Worm (Caenorhabditis elegans) whole organism, L1 larva: ENCODE measurements around the gene C01G10.4.

Experiments used
- aha-1 ChIP-seq: fragments of 150-350 bp; optimal IDR thresholded peaks from 2 replicates; lab custom pipeline; 2014; ENCODE audit warnings: missing biosample characterization, missing genetic modification characterization
- alr-1 ChIP-seq: fragments of 200-800 bp; sonication (Bioruptor generic); optimal IDR thresholded peaks from 2 replicates; lab custom pipeline; 2018; ENCODE audit warnings: borderline replicate concordance, mild to moderate bottlenecking, missing genetic modification characterization, missing compliant biosample characterization
- aly-2 ChIP-seq: fragments of 150-350 bp; optimal IDR thresholded peaks from 2 replicates; lab custom pipeline; 2014; ENCODE audit warnings: missing biosample characterization, missing genetic modification characterization
- ceh-63 ChIP-seq: fragments of 200-800 bp; sonication (Bioruptor generic); optimal IDR thresholded peaks from 2 replicates; lab custom pipeline; 2018; ENCODE audit warnings: mild to moderate bottlenecking, missing genetic modification characterization, missing compliant biosample characterization
- ceh-82 ChIP-seq, 3 experiments: fragments of 150-350 bp in 1 of 3; sonication (generic microtip) in 2 of 3; optimal IDR thresholded peaks; 2 replicates each; lab custom pipeline; 2014 to 2017; ENCODE audit warnings: missing biosample characterization in 3 of 3, missing genetic modification characterization in 3 of 3
- ceh-88 ChIP-seq: fragments of 200-800 bp; sonication (Bioruptor generic); IDR thresholded peaks from 2 replicates; pipeline ENCODE4 v1.3.6; 2022; ENCODE audit warnings: missing genetic modification characterization, missing compliant biosample characterization
- ceh-90 ChIP-seq: sonication (generic microtip); optimal IDR thresholded peaks from 2 replicates; lab custom pipeline; 2016; ENCODE audit warnings: missing genetic modification characterization, missing compliant biosample characterization
- dsc-1 ChIP-seq: sonication (generic microtip); optimal IDR thresholded peaks from 2 replicates; lab custom pipeline; 2016; ENCODE audit warnings: mild to moderate bottlenecking, missing genetic modification characterization, missing compliant biosample characterization
- egl-27 ChIP-seq, 2 experiments: fragments of 150-350 bp in 1 of 2; sonication (generic microtip); optimal IDR thresholded peaks; 3 replicates each; lab custom pipeline; 2017 to 2018; ENCODE audit warnings: missing biosample characterization in 2 of 2, missing genetic modification characterization in 2 of 2, missing genetic modification reagents in 2 of 2
- fkh-10 ChIP-seq: sonication (generic microtip); optimal IDR thresholded peaks from 2 replicates; lab custom pipeline; 2017; ENCODE audit warnings: missing biosample characterization, missing genetic modification reagents, missing genetic modification characterization
- fkh-4 ChIP-seq: sonication (generic microtip); optimal IDR thresholded peaks from 2 replicates; lab custom pipeline; 2016; ENCODE audit warnings: missing compliant biosample characterization, missing genetic modification characterization, borderline replicate concordance
- grh-1 ChIP-seq: fragments of 200-800 bp; sonication (Bioruptor generic); IDR thresholded peaks from 2 replicates; pipeline ENCODE4 v1.3.6; 2022; ENCODE audit warnings: missing genetic modification reagents, missing genetic modification characterization, missing compliant biosample characterization
- hlh-17 ChIP-seq: fragments of 200-800 bp; sonication (Bioruptor generic); optimal IDR thresholded peaks from 2 replicates; lab custom pipeline; 2018; ENCODE audit warnings: missing genetic modification characterization, mild to moderate bottlenecking, missing compliant biosample characterization, moderate library complexity, borderline replicate concordance
- hlh-4 ChIP-seq: sonication (generic microtip); optimal IDR thresholded peaks from 2 replicates; lab custom pipeline; 2016; ENCODE audit warnings: mild to moderate bottlenecking, missing genetic modification characterization, missing compliant biosample characterization
- hpl-2 ChIP-seq: fragments of 150-350 bp; optimal IDR thresholded peaks from 2 replicates; lab custom pipeline; 2014; ENCODE audit warnings: missing biosample characterization, missing genetic modification reagents, missing genetic modification characterization
- lin-13 ChIP-seq: fragments of 150-350 bp; optimal IDR thresholded peaks from 2 replicates; lab custom pipeline; 2014; ENCODE audit warnings: missing biosample characterization, missing genetic modification reagents, missing genetic modification characterization
- lin-14 ChIP-seq: fragments of 200-800 bp; sonication (Bioruptor generic); optimal IDR thresholded peaks from 2 replicates; lab custom pipeline; 2018; ENCODE audit warnings: mild to moderate bottlenecking, missing genetic modification characterization, moderate library complexity, missing compliant biosample characterization
- lin-15B ChIP-seq: fragments of 150-350 bp; sonication (generic microtip); optimal IDR thresholded peaks from 3 replicates; lab custom pipeline; 2014; ENCODE audit warnings: missing biosample characterization, missing genetic modification characterization
- lir-3 ChIP-seq: sonication (generic microtip); optimal IDR thresholded peaks from 2 replicates; lab custom pipeline; 2016; ENCODE audit warnings: mild to moderate bottlenecking, missing genetic modification characterization, moderate library complexity, missing compliant biosample characterization; ENCODE audit not compliant: poor library complexity
- lsy-2 ChIP-seq, 2 experiments: fragments of 150-350 bp; optimal IDR thresholded peaks; 2 replicates each; lab custom pipeline; 2014; ENCODE audit warnings: missing biosample characterization in 2 of 2, missing genetic modification characterization in 2 of 2
- mdl-1 ChIP-seq, 2 experiments: fragments of 150-350 bp; optimal IDR thresholded peaks; 2 replicates each; lab custom pipeline; 2014 to 2017; ENCODE audit warnings: missing biosample characterization in 2 of 2, missing genetic modification characterization in 2 of 2, inconsistent platforms in 1 of 2
- mef-2 ChIP-seq: fragments of 150-350 bp; optimal IDR thresholded peaks from 2 replicates; lab custom pipeline; 2014; ENCODE audit warnings: missing biosample characterization, missing genetic modification characterization
- mep-1 ChIP-seq: fragments of 150-350 bp; optimal IDR thresholded peaks from 2 replicates; lab custom pipeline; 2014; ENCODE audit warnings: missing biosample characterization, missing genetic modification characterization
- nhr-19 ChIP-seq: fragments of 200-800 bp; sonication (Bioruptor generic); conservative IDR thresholded peaks from 2 replicates; pipeline ENCODE4 v1.3.6; 2022; ENCODE audit warnings: missing genetic modification characterization, missing compliant biosample characterization
- nhr-20 ChIP-seq: sonication (generic microtip); optimal IDR thresholded peaks from 2 replicates; lab custom pipeline; 2016; ENCODE audit warnings: mild to moderate bottlenecking, missing genetic modification characterization, missing compliant biosample characterization
- nhr-28 ChIP-seq: fragments of 150-350 bp; optimal IDR thresholded peaks from 2 replicates; lab custom pipeline; 2014; ENCODE audit warnings: missing biosample characterization, missing genetic modification characterization
- nhr-47 ChIP-seq: sonication (generic microtip); optimal IDR thresholded peaks from 2 replicates; lab custom pipeline; 2016; ENCODE audit warnings: mild to moderate bottlenecking, missing genetic modification characterization, moderate library complexity, missing compliant biosample characterization
- nhr-71 ChIP-seq: sonication (generic microtip); optimal IDR thresholded peaks from 2 replicates; lab custom pipeline; 2016; ENCODE audit warnings: mild to moderate bottlenecking, missing genetic modification characterization, moderate library complexity, missing compliant biosample characterization
- nhr-76 ChIP-seq: sonication (generic microtip); optimal IDR thresholded peaks from 2 replicates; lab custom pipeline; 2017; ENCODE audit warnings: missing biosample characterization, missing genetic modification characterization
- nhr-77 ChIP-seq: fragments of 150-350 bp; optimal IDR thresholded peaks from 2 replicates; lab custom pipeline; 2014; ENCODE audit warnings: missing biosample characterization, missing genetic modification characterization
- pax-3 ChIP-seq: fragments of 200-800 bp; sonication (Bioruptor generic); optimal IDR thresholded peaks from 2 replicates; lab custom pipeline; 2018; ENCODE audit warnings: mild to moderate bottlenecking, missing genetic modification characterization, moderate library complexity, missing compliant biosample characterization
- pqm-1 ChIP-seq: sonication (generic microtip); optimal IDR thresholded peaks from 3 replicates; lab custom pipeline; 2017; ENCODE audit warnings: missing biosample characterization, missing genetic modification characterization
- skn-1 ChIP-seq: fragments of 150-350 bp; optimal IDR thresholded peaks from 2 replicates; lab custom pipeline; 2014; ENCODE audit warnings: missing biosample characterization, missing genetic modification characterization
- snpc-4 ChIP-seq: fragments of 150-350 bp; optimal IDR thresholded peaks from 2 replicates; lab custom pipeline; 2014; ENCODE audit warnings: missing biosample characterization, missing genetic modification characterization
- snu-23 ChIP-seq: sonication (generic microtip); optimal IDR thresholded peaks from 2 replicates; lab custom pipeline; 2016; ENCODE audit warnings: missing genetic modification characterization, missing compliant biosample characterization
- sptf-1 ChIP-seq: fragments of 150-350 bp; optimal IDR thresholded peaks from 2 replicates; lab custom pipeline; 2014; ENCODE audit warnings: missing biosample characterization, missing genetic modification characterization
- tbx-2 ChIP-seq: sonication (generic microtip); optimal IDR thresholded peaks from 2 replicates; lab custom pipeline; 2016; ENCODE audit warnings: missing genetic modification characterization, missing compliant biosample characterization
- tlp-1 ChIP-seq: fragments of 150-350 bp; optimal IDR thresholded peaks from 2 replicates; lab custom pipeline; 2014; ENCODE audit warnings: missing biosample characterization, missing genetic modification characterization
- unc-130 ChIP-seq: fragments of 150-350 bp; optimal IDR thresholded peaks from 2 replicates; lab custom pipeline; 2017; ENCODE audit warnings: missing biosample characterization, missing genetic modification characterization, inconsistent platforms
- unc-62 ChIP-seq: fragments of 150-350 bp; optimal IDR thresholded peaks from 2 replicates; lab custom pipeline; 2014; ENCODE audit warnings: missing biosample characterization, missing genetic modification reagents, missing genetic modification characterization
- xbp-1 ChIP-seq: sonication (generic microtip); optimal IDR thresholded peaks from 2 replicates; lab custom pipeline; 2016; ENCODE audit warnings: missing genetic modification characterization, missing compliant biosample characterization
- ztf-11 ChIP-seq, 2 experiments: sonication (generic microtip); optimal IDR thresholded peaks; 2 replicates each; lab custom pipeline; 2016 to 2017; ENCODE audit warnings: missing genetic modification characterization in 2 of 2, missing biosample characterization in 1 of 2, missing compliant biosample characterization in 1 of 2
- ztf-4 ChIP-seq: fragments of 150-350 bp; optimal IDR thresholded peaks from 2 replicates; lab custom pipeline; 2014; ENCODE audit warnings: missing biosample characterization, missing genetic modification characterization

Gene C01G10.4

DNA sequence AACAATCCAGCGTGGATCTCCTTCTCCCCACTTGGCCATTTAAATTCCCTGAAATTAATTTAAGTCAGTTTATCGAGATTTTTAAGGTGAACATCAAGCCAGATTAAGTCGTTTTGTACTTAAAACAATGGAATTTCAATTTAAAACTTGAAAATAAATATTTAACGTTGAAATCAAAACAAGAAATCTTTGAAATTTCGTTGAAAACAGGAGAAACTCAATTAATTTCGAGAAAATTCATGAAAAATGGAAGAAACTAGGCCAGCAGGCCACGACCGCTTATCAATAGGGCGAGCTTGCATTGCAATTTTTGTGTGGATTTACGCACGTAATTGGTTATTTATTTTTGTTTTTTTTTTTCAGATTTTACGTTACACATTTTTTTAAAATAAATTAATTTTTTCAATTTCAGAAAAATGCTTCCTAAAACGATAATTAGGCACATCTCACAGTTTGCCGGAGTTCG lies 4.2 kb upstream of the C01G10.4 start, which contains the start of the genes ahsa-1 and C01G10.7 (continued):
- peak; percentile 99 for TF ChIP-seq pax-3
- no peak for TF ChIP-seq sptf-1 (tag; lab: Kevin White, UChicago)
- TF ChIP-seq egl-27 (tag; optimal IDR thresholded peaks at IDR 0.05; lab: Kevin White, UChicago), result no peak
- peak; percentile 87 for TF ChIP-seq xbp-1 (tag; lab: Kevin White, UChicago)
- peak; percentile 88 for TF ChIP-seq lin-13
- peak; percentile 92 for TF ChIP-seq nhr-20 (tag; lab: Kevin White, UChicago)
- peak; percentile 97 for TF ChIP-seq lir-3 (tag; lab: Kevin White, UChicago)
- no peak for TF ChIP-seq nhr-28 (tag; lab: Kevin White, UChicago)
- peak; percentile 92 for TF ChIP-seq ceh-90 (tag; lab: Kevin White, UChicago)
- TF ChIP-seq ceh-88, result peak; percentile 53; the same call in 1 of the 2 replicates
- peak; percentile 94 for TF ChIP-seq fkh-4 (tag; lab: Kevin White, UChicago)
- peak; percentile 95 for TF ChIP-seq snu-23
- TF ChIP-seq hlh-17 (GFP tag; lab: Kevin White, UChicago), result no peak
- TF ChIP-seq hpl-2 (GFP tag; lab: Kevin White, UChicago), result peak; percentile 60
- peak; percentile 63 for TF ChIP-seq unc-130 (tag; lab: Kevin White, UChicago)
- TF ChIP-seq fkh-10 (GFP tag; lab: Kevin White, UChicago), result peak; percentile 56
- TF ChIP-seq mdl-1 (tag; optimal IDR thresholded peaks at IDR 0.05; lab: Kevin White, UChicago), result peak in 1 of 2 experiments; percentile 66
- TF ChIP-seq unc-62 (GFP tag; lab: Kevin White, UChicago), result no peak
- TF ChIP-seq aha-1 (tag; lab: Kevin White, UChicago), result peak; percentile 36
- no peak for TF ChIP-seq ceh-63 (GFP tag; lab: Kevin White, UChicago)
- TF ChIP-seq tlp-1 (tag; lab: Kevin White, UChicago), result no peak
- peak; percentile 94 for TF ChIP-seq dsc-1 (tag; lab: Kevin White, UChicago)
- peak; percentile 89 to 93 for TF ChIP-seq lsy-2 (tag; optimal IDR thresholded peaks at IDR 0.05; lab: Kevin White, UChicago)
- peak; percentile 80 for TF ChIP-seq nhr-77
- peak; percentile 38 for TF ChIP-seq aly-2 (tag; lab: Kevin White, UChicago)
- TF ChIP-seq nhr-76, result no peak
- peak; percentile 34 for TF ChIP-seq ztf-4 (tag; lab: Kevin White, UChicago)
- TF ChIP-seq nhr-19, result peak; percentile 87
- peak; percentile 94 for TF ChIP-seq nhr-47
- peak; percentile 99 for TF ChIP-seq lin-15B (tag; lab: Kevin White, UChicago)
- TF ChIP-seq hlh-4 (tag; lab: Kevin White, UChicago), result peak; percentile 34
- peak; percentile 95 for TF ChIP-seq lin-14 (GFP tag; lab: Kevin White, UChicago)
- peak; percentile 87 for TF ChIP-seq snpc-4 (tag; lab: Kevin White, UChicago)
- peak; percentile 96 for TF ChIP-seq nhr-71 (tag; lab: Kevin White, UChicago)
- TF ChIP-seq alr-1, result no peak
- peak; percentile 83 to 91 (median 87) for TF ChIP-seq ceh-82 (tag; optimal IDR thresholded peaks at IDR 0.05; lab: Kevin White, UChicago)
- peak in 1 of 2 experiments; percentile 94 for TF ChIP-seq ztf-11 (tag; optimal IDR thresholded peaks at IDR 0.05; lab: Kevin White, UChicago)
- TF ChIP-seq, all 84 proteins: peak for 62

DNA sequence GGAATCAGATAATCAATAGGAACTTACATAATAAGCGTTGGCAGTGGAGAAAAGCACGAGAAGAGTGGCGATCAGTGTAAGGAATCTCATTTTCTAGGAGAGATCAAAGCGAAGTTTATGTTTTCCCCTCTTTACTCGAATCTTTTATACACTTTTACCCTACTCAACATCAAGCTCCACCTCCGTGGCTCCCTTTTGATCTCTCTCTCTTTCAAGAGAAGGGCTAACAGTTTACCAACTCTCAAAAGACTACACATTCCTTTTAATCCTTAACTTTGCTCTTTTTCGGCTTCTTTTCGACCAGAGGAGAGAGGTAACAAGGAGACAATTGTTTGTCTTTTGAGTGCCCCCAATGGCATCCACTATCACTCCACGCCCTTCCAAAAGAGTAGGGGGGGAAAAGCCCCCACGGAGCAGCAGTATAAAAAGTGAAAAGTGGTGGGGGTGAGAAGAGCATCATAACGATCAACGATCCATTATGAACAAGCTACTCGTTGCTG lies 2.3 kb upstream of the C01G10.4 start, which contains the start of the genes C01G10.15 and C01G10.6:
C01G10.15 (minus strand) TSS at position 101 of the 500 bp plus-strand sequence.
C01G10.6 (plus strand) TSS at position 450 of the 500 bp plus-strand sequence.
- TF ChIP-seq pqm-1 (tag; lab: Kevin White, UChicago), result no peak
- peak; percentile 52 for TF ChIP-seq nhr-77
- no peak for TF ChIP-seq hpl-2 (GFP tag; lab: Kevin White, UChicago)
- no peak for TF ChIP-seq grh-1 (GFP tag; lab: Robert Waterston, UW)
- TF ChIP-seq skn-1, result no peak
- TF ChIP-seq tbx-2 (tag; lab: Kevin White, UChicago), result peak; percentile 29
- peak; percentile 39 for TF ChIP-seq lin-14 (GFP tag; lab: Kevin White, UChicago)
- TF ChIP-seq ceh-90 (tag; lab: Kevin White, UChicago), result no peak
- no peak for TF ChIP-seq mef-2 (tag; lab: Kevin White, UChicago)
- no peak for TF ChIP-seq nhr-19
- TF ChIP-seq aly-2 (tag; lab: Kevin White, UChicago), result no peak
- TF ChIP-seq mep-1 (tag; lab: Kevin White, UChicago), result no peak
